Worm (Caenorhabditis elegans) whole organism, L2 larva: ENCODE measurements around the gene imb-2.

ENCODE experiments used
- C34F6.9 ChIP-seq: fragments of 150-350 bp; optimal IDR thresholded peaks from 2 replicates; lab custom pipeline; 2014; ENCODE audit warnings: missing biosample characterization, missing genetic modification characterization
- F13H6.1 ChIP-seq: sonication (generic microtip); optimal IDR thresholded peaks from 2 replicates; lab custom pipeline; 2016; ENCODE audit warnings: missing genetic modification characterization, missing compliant biosample characterization
- R02D3.7 ChIP-seq: fragments of 150-350 bp; optimal IDR thresholded peaks from 2 replicates; lab custom pipeline; 2014; ENCODE audit warnings: missing biosample characterization, missing genetic modification characterization
- Y55F3AM.14 ChIP-seq: fragments of 200-800 bp; sonication (Bioruptor generic); optimal IDR thresholded peaks from 2 replicates; lab custom pipeline; 2018; ENCODE audit warnings: mild to moderate bottlenecking, missing genetic modification characterization, missing compliant biosample characterization
- ZK546.5 ChIP-seq: sonication (generic microtip); optimal IDR thresholded peaks from 2 replicates; lab custom pipeline; 2017; ENCODE audit warnings: missing biosample characterization, missing genetic modification characterization
- alr-1 ChIP-seq: fragments of 150-350 bp; optimal IDR thresholded peaks from 2 replicates; lab custom pipeline; 2014; ENCODE audit warnings: missing biosample characterization, missing genetic modification characterization
- aly-2 ChIP-seq: fragments of 150-350 bp; optimal IDR thresholded peaks from 2 replicates; lab custom pipeline; 2014; ENCODE audit warnings: missing biosample characterization, missing genetic modification characterization
- ama-1 ChIP-seq: fragments of 150-350 bp; optimal IDR thresholded peaks from 2 replicates; lab custom pipeline; 2018; ENCODE audit warnings: inconsistent platforms
- blmp-1 ChIP-seq: sonication (generic microtip); optimal IDR thresholded peaks from 2 replicates; lab custom pipeline; 2017; ENCODE audit warnings: missing genetic modification characterization, mild to moderate bottlenecking, missing compliant biosample characterization, antibody characterized with exemption, moderate library complexity; ENCODE audit not compliant: insufficient read depth
- ceh-82 ChIP-seq: fragments of 150-350 bp; optimal IDR thresholded peaks from 2 replicates; lab custom pipeline; 2014; ENCODE audit warnings: missing biosample characterization, missing genetic modification characterization
- crh-2 ChIP-seq: sonication (generic microtip); optimal IDR thresholded peaks from 2 replicates; lab custom pipeline; 2017; ENCODE audit warnings: missing biosample characterization, missing genetic modification characterization
- elt-1 ChIP-seq: fragments of 150-350 bp; optimal IDR thresholded peaks from 2 replicates; lab custom pipeline; 2014; ENCODE audit warnings: missing biosample characterization, missing genetic modification characterization
- elt-3 ChIP-seq: sonication (generic microtip); optimal IDR thresholded peaks from 2 replicates; lab custom pipeline; 2017; ENCODE audit warnings: missing biosample characterization, missing genetic modification characterization
- fos-1 ChIP-seq: fragments of 150-350 bp; optimal IDR thresholded peaks from 2 replicates; lab custom pipeline; 2014; ENCODE audit warnings: missing biosample characterization, missing genetic modification characterization
- gmeb-1 ChIP-seq: fragments of 150-350 bp; optimal IDR thresholded peaks from 2 replicates; lab custom pipeline; 2014; ENCODE audit warnings: missing biosample characterization, missing genetic modification characterization
- lin-11 ChIP-seq: fragments of 150-350 bp; sonication (generic microtip); optimal IDR thresholded peaks from 2 replicates; lab custom pipeline; 2014; ENCODE audit warnings: missing biosample characterization, missing genetic modification characterization, inconsistent platforms, mixed read lengths
- lin-13 ChIP-seq: fragments of 150-350 bp; optimal IDR thresholded peaks from 2 replicates; lab custom pipeline; 2014; ENCODE audit warnings: missing biosample characterization, missing genetic modification reagents, missing genetic modification characterization
- lin-39 ChIP-seq: fragments of 150-350 bp; optimal IDR thresholded peaks from 2 replicates; lab custom pipeline; 2014; ENCODE audit warnings: missing biosample characterization, missing genetic modification reagents, missing genetic modification characterization
- mab-5 ChIP-seq: fragments of 150-350 bp; optimal IDR thresholded peaks from 2 replicates; lab custom pipeline; 2014; ENCODE audit warnings: missing biosample characterization, missing genetic modification characterization
- mbf-1 ChIP-seq: sonication (generic microtip); optimal IDR thresholded peaks from 2 replicates; lab custom pipeline; 2017; ENCODE audit warnings: missing biosample characterization, missing genetic modification characterization
- mdl-1 ChIP-seq, 2 experiments: fragments of 150-350 bp in 1 of 2; sonication (generic microtip) in 1 of 2; optimal IDR thresholded peaks; 2 replicates each; lab custom pipeline; 2017; ENCODE audit warnings: missing biosample characterization in 2 of 2, missing genetic modification characterization in 2 of 2
- nhr-10 ChIP-seq: sonication (generic microtip); optimal IDR thresholded peaks from 2 replicates; lab custom pipeline; 2017; ENCODE audit warnings: missing biosample characterization, missing genetic modification characterization
- nhr-12 ChIP-seq: fragments of 150-350 bp; optimal IDR thresholded peaks from 2 replicates; lab custom pipeline; 2014; ENCODE audit warnings: missing biosample characterization, missing genetic modification characterization
- nhr-129 ChIP-seq: fragments of 150-350 bp; optimal IDR thresholded peaks from 2 replicates; lab custom pipeline; 2014; ENCODE audit warnings: missing biosample characterization, missing genetic modification characterization
- nhr-21 ChIP-seq: fragments of 150-350 bp; optimal IDR thresholded peaks from 2 replicates; lab custom pipeline; 2014; ENCODE audit warnings: missing biosample characterization, missing genetic modification characterization
- nhr-237 ChIP-seq: fragments of 150-350 bp; optimal IDR thresholded peaks from 2 replicates; lab custom pipeline; 2014; ENCODE audit warnings: missing biosample characterization, missing genetic modification characterization
- nhr-25 ChIP-seq: fragments of 150-350 bp; sonication (generic microtip); optimal IDR thresholded peaks from 3 replicates; lab custom pipeline; 2014; ENCODE audit warnings: missing biosample characterization, missing genetic modification characterization
- nhr-6 ChIP-seq: fragments of 150-350 bp; optimal IDR thresholded peaks from 2 replicates; lab custom pipeline; 2014; ENCODE audit warnings: missing biosample characterization, missing genetic modification characterization
- nhr-77 ChIP-seq: fragments of 150-350 bp; optimal IDR thresholded peaks from 2 replicates; lab custom pipeline; 2014; ENCODE audit warnings: missing biosample characterization, missing genetic modification characterization
- peb-1 ChIP-seq: fragments of 150-350 bp; optimal IDR thresholded peaks from 2 replicates; lab custom pipeline; 2014; ENCODE audit warnings: missing biosample characterization, missing genetic modification characterization
- sem-4 ChIP-seq: fragments of 150-350 bp; optimal IDR thresholded peaks from 2 replicates; lab custom pipeline; 2014; ENCODE audit warnings: missing biosample characterization, missing genetic modification reagents, missing genetic modification characterization
- skn-1 ChIP-seq: sonication (generic microtip); optimal IDR thresholded peaks from 2 replicates; lab custom pipeline; 2017; ENCODE audit warnings: missing biosample characterization, missing genetic modification characterization
- sma-3 ChIP-seq: sonication (generic microtip); optimal IDR thresholded peaks from 2 replicates; lab custom pipeline; 2016; ENCODE audit warnings: missing genetic modification reagents, missing genetic modification characterization, missing compliant biosample characterization
- sma-9 ChIP-seq, 2 experiments: fragments of 150-350 bp in 1 of 2; sonication (generic microtip) in 1 of 2; optimal IDR thresholded peaks; 2 replicates each; lab custom pipeline; 2014 to 2016; ENCODE audit warnings: missing genetic modification characterization in 2 of 2, mild to moderate bottlenecking in 1 of 2, missing biosample characterization in 1 of 2, missing compliant biosample characterization in 1 of 2, missing genetic modification reagents in 1 of 2, moderate library complexity in 1 of 2
- unc-39 ChIP-seq: fragments of 150-350 bp; optimal IDR thresholded peaks from 2 replicates; lab custom pipeline; 2014; ENCODE audit warnings: missing biosample characterization, missing genetic modification characterization
- zag-1 ChIP-seq: fragments of 150-350 bp; optimal IDR thresholded peaks from 2 replicates; lab custom pipeline; 2014; ENCODE audit warnings: missing biosample characterization, missing genetic modification characterization
- ztf-1 ChIP-seq: fragments of 200-800 bp; sonication (Bioruptor generic); conservative IDR thresholded peaks from 2 replicates; pipeline ENCODE4 v1.3.6; 2022; ENCODE audit warnings: missing genetic modification characterization, missing compliant biosample characterization
- ztf-4 ChIP-seq: fragments of 150-350 bp; optimal IDR thresholded peaks from 2 replicates; lab custom pipeline; 2014; ENCODE audit warnings: missing biosample characterization, missing genetic modification characterization

The imb-2 gene

ce11 chrII:14357936-14358416 lies 7.5 kb upstream of the imb-2 start, which contains the start of the genes agl-1 and pfs-2 (continued):
- TF ChIP-seq mdl-1 (tag; optimal IDR thresholded peaks at IDR 0.05; lab: Kevin White, UChicago) (peak; percentile 51 to 75), fos-1 (peak; percentile 31), C34F6.9 (peak; percentile 91), zag-1 (tag; lab: Kevin White, UChicago) (peak; percentile 39), lin-11 (tag; lab: Kevin White, UChicago) (peak; percentile 7), R02D3.7 (no peak), nhr-77 (tag; lab: Kevin White, UChicago) (no peak), sma-9 (GFP tag; optimal IDR thresholded peaks at IDR 0.05; lab: Kevin White, UChicago) (peak; percentile 63), sma-9 (tag; optimal IDR thresholded peaks at IDR 0.05; lab: Kevin White, UChicago) (no peak)

- no peak for TF ChIP-seq mdl-1 (tag; optimal IDR thresholded peaks at IDR 0.05; lab: Kevin White, UChicago)
- no peak for TF ChIP-seq aly-2 (tag; lab: Kevin White, UChicago)
- TF ChIP-seq lin-13 (GFP tag; lab: Kevin White, UChicago) = no peak
- no peak for TF ChIP-seq peb-1 (tag; lab: Kevin White, UChicago)
These were observed 6.5 kb upstream of the imb-2 start for ce11 chrII:14359007-14359406.

- no peak for TF ChIP-seq unc-39 (tag; lab: Kevin White, UChicago)
- TF ChIP-seq elt-1 = no peak
- no peak for TF ChIP-seq ztf-4 (tag; lab: Kevin White, UChicago)
- no peak for TF ChIP-seq nhr-129 (tag; lab: Kevin White, UChicago)
- no peak for TF ChIP-seq gmeb-1 (tag; lab: Kevin White, UChicago)
- no peak for TF ChIP-seq sma-9 (GFP tag; optimal IDR thresholded peaks at IDR 0.05; lab: Kevin White, UChicago)
- no peak for TF ChIP-seq sma-9 (tag; optimal IDR thresholded peaks at IDR 0.05; lab: Kevin White, UChicago)
- no peak for TF ChIP-seq crh-2 (tag; lab: Kevin White, UChicago)
- TF ChIP-seq elt-3 = no peak
- TF ChIP-seq nhr-10 (tag; lab: Kevin White, UChicago) = no peak
- TF ChIP-seq nhr-25 (tag; lab: Kevin White, UChicago) = no peak
- no peak for TF ChIP-seq R02D3.7
- no peak for TF ChIP-seq mbf-1 (tag; lab: Kevin White, UChicago)
- TF ChIP-seq fos-1 = no peak
- no peak for TF ChIP-seq ceh-82
- no peak for TF ChIP-seq ztf-1
- TF ChIP-seq peb-1 (tag; lab: Kevin White, UChicago) = no peak
- TF ChIP-seq ama-1 (lab: Kevin White, UChicago) = no peak
These were observed 4.8 kb upstream of the imb-2 start for ce11 chrII:14360675-14361074.

ce11 chrII:14361719-14362118 lies 3.8 kb upstream of the imb-2 start, which contains the start of gene tebp-1:
Gene tebp-1, plus strand, starts transcription at chrII:14362019.
- TF ChIP-seq lin-39 (tag; lab: Kevin White, UChicago) = no peak
- no peak for TF ChIP-seq aly-2 (tag; lab: Kevin White, UChicago)
- no peak for TF ChIP-seq Y55F3AM.14 (GFP tag; lab: Kevin White, UChicago)
- TF ChIP-seq sem-4 (tag; lab: Kevin White, UChicago) = no peak
- no peak for TF ChIP-seq peb-1 (tag; lab: Kevin White, UChicago)
- TF ChIP-seq mab-5 (tag; lab: Kevin White, UChicago) = no peak
- no peak for TF ChIP-seq nhr-6 (tag; lab: Kevin White, UChicago)
- TF ChIP-seq F13H6.1 = no peak
- TF ChIP-seq ZK546.5 (tag; lab: Kevin White, UChicago) = no peak
- TF ChIP-seq nhr-237 (tag; lab: Kevin White, UChicago) = no peak
- no peak for TF ChIP-seq sma-9 (GFP tag; optimal IDR thresholded peaks at IDR 0.05; lab: Kevin White, UChicago)
- TF ChIP-seq sma-9 (tag; optimal IDR thresholded peaks at IDR 0.05; lab: Kevin White, UChicago) = no peak
- TF ChIP-seq zag-1 (tag; lab: Kevin White, UChicago) = no peak
- TF ChIP-seq nhr-21 (tag; lab: Kevin White, UChicago) = no peak
- TF ChIP-seq nhr-10 (tag; lab: Kevin White, UChicago) = no peak
- no peak for TF ChIP-seq alr-1 (tag; lab: Kevin White, UChicago)
- no peak for TF ChIP-seq nhr-12 (tag; lab: Kevin White, UChicago)
- no peak for TF ChIP-seq mdl-1 (tag; optimal IDR thresholded peaks at IDR 0.05; lab: Kevin White, UChicago)

- TF ChIP-seq lin-13 (GFP tag; lab: Kevin White, UChicago) (no peak), blmp-1 (tag; lab: Kevin White, UChicago) (no peak), nhr-6 (tag; lab: Kevin White, UChicago) (no peak), nhr-12 (tag; lab: Kevin White, UChicago) (no peak), sma-3 (GFP tag; lab: Kevin White, UChicago) (no peak), ZK546.5 (tag; lab: Kevin White, UChicago) (no peak), skn-1 (tag; lab: Kevin White, UChicago) (no peak), fos-1 (no peak), elt-3 (no peak), nhr-237 (tag; lab: Kevin White, UChicago) (no peak), aly-2 (tag; lab: Kevin White, UChicago) (no peak), R02D3.7 (no peak), alr-1 (tag; lab: Kevin White, UChicago) (no peak), ztf-1 (no peak), unc-39 (tag; lab: Kevin White, UChicago) (no peak), ztf-4 (tag; lab: Kevin White, UChicago) (no peak)
These were observed 9.1 kb downstream of the imb-2 start for ce11 chrII:14374594-14374993.
